Fruit fly (Drosophila melanogaster): Measurements from ENCODE around the gene CG34454.

- TF ChIP-seq CTCF (optimal IDR thresholded peaks at IDR 0.05) (peak; percentile 96 to 97), CG8478 (optimal IDR thresholded peaks at IDR 0.05) (no peak)
Observed at dm6 chr3L:246644-247199, 14.6 kb upstream of the CG34454 start.
